Comparison of ENCODE assay signal across 1 fruit fly cellular context in the genomic region with DNA sequence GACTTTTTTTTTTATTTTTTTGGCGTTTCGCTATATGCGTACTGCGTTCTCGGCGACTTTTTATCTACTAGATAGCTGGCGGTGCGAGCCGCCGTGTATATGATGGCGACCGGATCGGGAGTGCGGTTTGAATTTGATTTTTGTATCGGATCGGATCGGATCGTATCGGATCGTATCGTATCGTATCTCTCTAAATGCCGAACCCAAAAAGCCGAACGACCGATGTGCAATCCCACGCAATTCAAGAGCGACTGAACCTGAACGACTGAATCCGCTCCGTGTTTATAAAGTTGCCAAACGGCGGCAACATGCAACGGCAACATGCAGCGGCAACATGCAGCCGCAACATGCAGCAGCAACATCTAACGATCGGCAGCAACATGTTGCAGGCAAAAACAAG.
A peak's percentile ranks its signal among the peaks of the same experiment; 100 is the strongest.
TF ChIP-seq lines count a peak whose summit lies in the region.

No protein-coding gene starts in this region.

TF ChIP-seq in whole organism, embryonic, 481 proteins besides CTCF, POLR2A, EP300 and RAD21 (continued from another document and continues in another):
- no peak for TF ChIP-seq CG3838 (GFP tag; optimal IDR thresholded peaks at IDR 0.05; lab: Kevin White, UChicago)
- peak; percentile 7; the same call in 1 of the 3 replicates for TF ChIP-seq CG16813 (GFP tag; IDR thresholded peaks at IDR 0.05; lab: Robert Waterston, UW; ENCODE audit: partially characterized antibody)
- no peak for TF ChIP-seq CG2889 (GFP tag; IDR thresholded peaks at IDR 0.05; lab: Robert Waterston, UW)
- no peak for TF ChIP-seq Dll (GFP tag; IDR thresholded peaks at IDR 0.05; lab: Robert Waterston, UW; ENCODE audit: partially characterized antibody)
- TF ChIP-seq CG10543 (GFP tag; optimal IDR thresholded peaks at IDR 0.05; lab: Kevin White, UChicago), result peak; percentile 73
- TF ChIP-seq CG10366 (GFP tag; IDR thresholded peaks at IDR 0.05; lab: Robert Waterston, UW), result no peak
- no peak for TF ChIP-seq CG14050 (GFP tag; IDR thresholded peaks at IDR 0.05; lab: Robert Waterston, UW)
- no peak for TF ChIP-seq CoRest (tag; optimal IDR thresholded peaks at IDR 0.05; lab: Kevin White, UChicago)
- TF ChIP-seq CG4404 (GFP tag; IDR thresholded peaks at IDR 0.05; lab: Robert Waterston, UW), result no peak
- no peak for TF ChIP-seq stc (GFP tag; IDR thresholded peaks at IDR 0.05; lab: Robert Waterston, UW)
- TF ChIP-seq CG11085 (GFP tag; IDR thresholded peaks at IDR 0.05; lab: Robert Waterston, UW), result no peak
- TF ChIP-seq insv (GFP tag; optimal IDR thresholded peaks at IDR 0.05; lab: Kevin White, UChicago), result no peak
- TF ChIP-seq CG3281 (GFP tag; optimal IDR thresholded peaks at IDR 0.05; lab: Kevin White, UChicago), result no peak
- no peak for TF ChIP-seq trh (GFP tag; optimal IDR thresholded peaks at IDR 0.05; lab: Kevin White, UChicago)
- TF ChIP-seq dati (GFP tag; IDR thresholded peaks at IDR 0.05; lab: Robert Waterston, UW), result no peak
- TF ChIP-seq pho (GFP tag; optimal IDR thresholded peaks at IDR 0.05; lab: Kevin White, UChicago), result no peak
- TF ChIP-seq CG6654 (GFP tag; optimal IDR thresholded peaks at IDR 0.05; lab: Kevin White, UChicago), result no peak
- no peak for TF ChIP-seq sisA (GFP tag; IDR thresholded peaks at IDR 0.05; lab: Robert Waterston, UW)
- TF ChIP-seq Lpt (GFP tag; optimal IDR thresholded peaks at IDR 0.05; lab: Kevin White, UChicago), result no peak
- no peak for TF ChIP-seq zf30C (GFP tag; optimal IDR thresholded peaks at IDR 0.05; lab: Kevin White, UChicago)
- TF ChIP-seq NC2β (GFP tag; optimal IDR thresholded peaks at IDR 0.05; lab: Kevin White, UChicago), result no peak
- no peak for TF ChIP-seq CG3726 (GFP tag; IDR thresholded peaks at IDR 0.05; lab: Robert Waterston, UW)
- TF ChIP-seq Tbp (GFP tag; optimal IDR thresholded peaks at IDR 0.05; lab: Kevin White, UChicago), result no peak
- TF ChIP-seq CG14710 (tag; optimal IDR thresholded peaks at IDR 0.05; lab: Kevin White, UChicago), result no peak
- TF ChIP-seq Dbx (GFP tag; IDR thresholded peaks at IDR 0.05; lab: Robert Waterston, UW), result no peak
- TF ChIP-seq Xrp1 (GFP tag; IDR thresholded peaks at IDR 0.05; lab: Robert Waterston, UW), result 0 out of 2 replicates have a peak, but pooled peaks have one; percentile 8
- TF ChIP-seq CG4282 (GFP tag; optimal IDR thresholded peaks at IDR 0.05; lab: Kevin White, UChicago), result no peak
- no peak for TF ChIP-seq Dad (GFP tag; optimal IDR thresholded peaks at IDR 0.05; lab: Kevin White, UChicago)
- TF ChIP-seq pum (GFP tag; optimal IDR thresholded peaks at IDR 0.05; lab: Kevin White, UChicago), result no peak
- no peak for TF ChIP-seq CkIIα-i1 (GFP tag; IDR thresholded peaks at IDR 0.05; lab: Robert Waterston, UW)
- TF ChIP-seq CG2202 (tag; optimal IDR thresholded peaks at IDR 0.05; lab: Kevin White, UChicago), result no peak
- TF ChIP-seq bbx (GFP tag; IDR thresholded peaks at IDR 0.05; lab: Robert Waterston, UW; ENCODE audit: partially characterized antibody), result peak; percentile 51; the same call in 1 of the 2 replicates
- TF ChIP-seq Chrac-16 (GFP tag; optimal IDR thresholded peaks at IDR 0.05; lab: Kevin White, UChicago), result no peak
- no peak for TF ChIP-seq CG7786 (GFP tag; optimal IDR thresholded peaks at IDR 0.05; lab: Kevin White, UChicago)
- TF ChIP-seq CG13424 (tag; optimal IDR thresholded peaks at IDR 0.05; lab: Kevin White, UChicago), result peak; percentile 22
- TF ChIP-seq yki (optimal IDR thresholded peaks at IDR 0.05; lab: Kevin White, UChicago), result no peak
- no peak for TF ChIP-seq gcm (GFP tag; optimal IDR thresholded peaks at IDR 0.05; lab: Kevin White, UChicago)
- no peak for TF ChIP-seq HmgZ (tag; optimal IDR thresholded peaks at IDR 0.05; lab: Kevin White, UChicago)
- no peak for TF ChIP-seq CG4617 (GFP tag; optimal IDR thresholded peaks at IDR 0.05; lab: Kevin White, UChicago; ENCODE audit: borderline replicate concordance)
- TF ChIP-seq row (GFP tag; IDR thresholded peaks at IDR 0.05; lab: Robert Waterston, UW), result peak; percentile 14; the same call in 1 of the 3 replicates
- peak; percentile 20; the same call in 1 of the 2 replicates for TF ChIP-seq Rfx (GFP tag; IDR thresholded peaks at IDR 0.05; lab: Robert Waterston, UW)
- TF ChIP-seq CG8944 (GFP tag; optimal IDR thresholded peaks at IDR 0.05; lab: Kevin White, UChicago), result no peak
- no peak for TF ChIP-seq BEAF-32 (GFP tag; optimal IDR thresholded peaks at IDR 0.05; lab: Kevin White, UChicago)
- no peak for TF ChIP-seq H2.0 (GFP tag; IDR thresholded peaks at IDR 0.05; lab: Robert Waterston, UW)
- TF ChIP-seq fu2 (GFP tag; optimal IDR thresholded peaks at IDR 0.05; lab: Kevin White, UChicago), result no peak
- peak; percentile 84; the same call in 2 of the 3 replicates for TF ChIP-seq CG2199 (GFP tag; IDR thresholded peaks at IDR 0.05; lab: Robert Waterston, UW)
- TF ChIP-seq HmgD (GFP tag; optimal IDR thresholded peaks at IDR 0.05; lab: Kevin White, UChicago), result no peak
- no peak for TF ChIP-seq CG4820 (GFP tag; optimal IDR thresholded peaks at IDR 0.05; lab: Kevin White, UChicago)
- no peak for TF ChIP-seq hb (GFP tag; IDR thresholded peaks at IDR 0.05; lab: Robert Waterston, UW; ENCODE audit: partially characterized antibody)
- TF ChIP-seq Myb (GFP tag; optimal IDR thresholded peaks at IDR 0.05; lab: Kevin White, UChicago), result no peak
- no peak for TF ChIP-seq tup (GFP tag; optimal IDR thresholded peaks at IDR 0.05; lab: Kevin White, UChicago)
- no peak for TF ChIP-seq CG10462 (GFP tag; optimal IDR thresholded peaks at IDR 0.05; lab: Kevin White, UChicago)
- no peak for TF ChIP-seq CG8478 (optimal IDR thresholded peaks at IDR 0.05; lab: Kevin White, UChicago)
- TF ChIP-seq Ets65A (GFP tag; lab: Kevin White, UChicago), result no peak
- TF ChIP-seq CG6689 (GFP tag; IDR thresholded peaks at IDR 0.05; lab: Robert Waterston, UW), result no peak
- no peak for TF ChIP-seq CG4360 (GFP tag; IDR thresholded peaks at IDR 0.05; lab: Robert Waterston, UW)
- no peak for TF ChIP-seq CG33213 (GFP tag; optimal IDR thresholded peaks at IDR 0.05; lab: Kevin White, UChicago)
- TF ChIP-seq HLHmδ (GFP tag; optimal IDR thresholded peaks at IDR 0.05; lab: Kevin White, UChicago), result no peak
- TF ChIP-seq CG9609 (GFP tag; optimal IDR thresholded peaks at IDR 0.05; lab: Kevin White, UChicago), result no peak
- TF ChIP-seq Dip3 (GFP tag; optimal IDR thresholded peaks at IDR 0.05; lab: Kevin White, UChicago), result no peak
- TF ChIP-seq Ets97D (GFP tag; optimal IDR thresholded peaks at IDR 0.05; lab: Kevin White, UChicago), result no peak
- TF ChIP-seq CG11504 (tag; optimal IDR thresholded peaks at IDR 0.05; lab: Kevin White, UChicago), result peak; percentile 100
- no peak for TF ChIP-seq CG32767 (GFP tag; IDR thresholded peaks at IDR 0.05; lab: Robert Waterston, UW)
- TF ChIP-seq cg (GFP tag; optimal IDR thresholded peaks at IDR 0.05; lab: Kevin White, UChicago), result no peak
- no peak for TF ChIP-seq CG4730 (GFP tag; IDR thresholded peaks at IDR 0.05; lab: Robert Waterston, UW)
- no peak for TF ChIP-seq D19B (GFP tag; optimal IDR thresholded peaks at IDR 0.05; lab: Kevin White, UChicago)
- TF ChIP-seq Pdp1 (GFP tag; optimal IDR thresholded peaks at IDR 0.05; lab: Kevin White, UChicago), result no peak
- no peak for TF ChIP-seq Asciz (GFP tag; optimal IDR thresholded peaks at IDR 0.05; lab: Kevin White, UChicago)
- no peak for TF ChIP-seq NFAT (GFP tag; IDR thresholded peaks at IDR 0.05; lab: Robert Waterston, UW)
- no peak for TF ChIP-seq Vsx1 (GFP tag; optimal IDR thresholded peaks at IDR 0.05; lab: Kevin White, UChicago)
- TF ChIP-seq wek (GFP tag; optimal IDR thresholded peaks at IDR 0.05; lab: Kevin White, UChicago), result no peak
- TF ChIP-seq CG9215 (GFP tag; IDR thresholded peaks at IDR 0.05; lab: Robert Waterston, UW), result no peak
- no peak for TF ChIP-seq HLH54F (GFP tag; optimal IDR thresholded peaks at IDR 0.05; lab: Kevin White, UChicago)
- TF ChIP-seq nau (GFP tag; optimal IDR thresholded peaks at IDR 0.05; lab: Kevin White, UChicago), result no peak
- TF ChIP-seq eyg (GFP tag; optimal IDR thresholded peaks at IDR 0.05; lab: Kevin White, UChicago), result no peak
- TF ChIP-seq Ssrp (tag; optimal IDR thresholded peaks at IDR 0.05; lab: Kevin White, UChicago), result no peak
- TF ChIP-seq CG5245 (GFP tag; optimal IDR thresholded peaks at IDR 0.05; lab: Kevin White, UChicago), result no peak
- peak; percentile 39 for TF ChIP-seq CG18764 (GFP tag; optimal IDR thresholded peaks at IDR 0.05; lab: Kevin White, UChicago)
- TF ChIP-seq Scr (GFP tag; IDR thresholded peaks at IDR 0.05; lab: Robert Waterston, UW; ENCODE audit: partially characterized antibody), result peak; percentile 37; the same call in 1 of the 2 replicates
- TF ChIP-seq chm (GFP tag; IDR thresholded peaks at IDR 0.05; lab: Robert Waterston, UW), result 0 out of 2 replicates have a peak, but pooled peaks have one; percentile 61
- TF ChIP-seq trem (tag; optimal IDR thresholded peaks at IDR 0.05; lab: Kevin White, UChicago), result no peak
- no peak for TF ChIP-seq sim (GFP tag; IDR thresholded peaks at IDR 0.05; lab: Robert Waterston, UW)
- TF ChIP-seq sob (GFP tag; IDR thresholded peaks at IDR 0.05; lab: Robert Waterston, UW), result peak; percentile 49; the same call in 1 of the 2 replicates
- TF ChIP-seq CG14965 (GFP tag; optimal IDR thresholded peaks at IDR 0.05; lab: Kevin White, UChicago; ENCODE audit: borderline replicate concordance), result no peak
- TF ChIP-seq lola (GFP tag; optimal IDR thresholded peaks at IDR 0.05; lab: Kevin White, UChicago), result no peak
- no peak for TF ChIP-seq nmo (GFP tag; optimal IDR thresholded peaks at IDR 0.05; lab: Kevin White, UChicago)
- no peak for TF ChIP-seq sima (GFP tag; optimal IDR thresholded peaks at IDR 0.05; lab: Kevin White, UChicago)
- TF ChIP-seq danr (GFP tag; IDR thresholded peaks at IDR 0.05; lab: Robert Waterston, UW), result no peak
- no peak for TF ChIP-seq lmd (GFP tag; IDR thresholded peaks at IDR 0.05; lab: Robert Waterston, UW)
- no peak for TF ChIP-seq CG15011 (GFP tag; optimal IDR thresholded peaks at IDR 0.05; lab: Kevin White, UChicago)
- no peak for TF ChIP-seq vfl (GFP tag; optimal IDR thresholded peaks at IDR 0.05; lab: Kevin White, UChicago)
- TF ChIP-seq h (optimal IDR thresholded peaks at IDR 0.05; lab: Kevin White, UChicago), result no peak
- no peak for TF ChIP-seq PHDP (tag; optimal IDR thresholded peaks at IDR 0.05; lab: Kevin White, UChicago)
- no peak for TF ChIP-seq CG1603 (tag; optimal IDR thresholded peaks at IDR 0.05; lab: Kevin White, UChicago)
- TF ChIP-seq CG1602 (GFP tag; optimal IDR thresholded peaks at IDR 0.05; lab: Kevin White, UChicago), result no peak
- TF ChIP-seq CG4707 (GFP tag; optimal IDR thresholded peaks at IDR 0.05; lab: Kevin White, UChicago), result no peak
- no peak for TF ChIP-seq NC2α (GFP tag; optimal IDR thresholded peaks at IDR 0.05; lab: Kevin White, UChicago)
- no peak for TF ChIP-seq CG31365 (tag; optimal IDR thresholded peaks at IDR 0.05; lab: Kevin White, UChicago)
- TF ChIP-seq CG4424 (GFP tag; optimal IDR thresholded peaks at IDR 0.05; lab: Kevin White, UChicago), result no peak
- TF ChIP-seq Dfd (GFP tag; optimal IDR thresholded peaks at IDR 0.05; lab: Kevin White, UChicago), result no peak
- TF ChIP-seq CG17829 (tag; optimal IDR thresholded peaks at IDR 0.05; lab: Kevin White, UChicago), result peak; percentile 7
- TF ChIP-seq Hey (tag; optimal IDR thresholded peaks at IDR 0.05; lab: Kevin White, UChicago), result no peak
- TF ChIP-seq ken (GFP tag; IDR thresholded peaks at IDR 0.05; lab: Robert Waterston, UW), result no peak
- 0 out of 2 replicates have a peak, but pooled peaks have one; percentile 10 for TF ChIP-seq sens-2 (GFP tag; IDR thresholded peaks at IDR 0.05; lab: Robert Waterston, UW)
- 0 out of 2 replicates have a peak, but pooled peaks have one; percentile 27 for TF ChIP-seq ato (GFP tag; IDR thresholded peaks at IDR 0.05; lab: Robert Waterston, UW; ENCODE audit: partially characterized antibody)
- peak; percentile 38; the same call in 1 of the 3 replicates for TF ChIP-seq CG7963 (GFP tag; IDR thresholded peaks at IDR 0.05; lab: Robert Waterston, UW; ENCODE audit: partially characterized antibody)
- TF ChIP-seq CG6272 (GFP tag; IDR thresholded peaks at IDR 0.05; lab: Robert Waterston, UW), result no peak
- no peak for TF ChIP-seq en (GFP tag; optimal IDR thresholded peaks at IDR 0.05; lab: Kevin White, UChicago)
- TF ChIP-seq Taf1 (GFP tag; IDR thresholded peaks at IDR 0.05; lab: Robert Waterston, UW), result no peak
- no peak for TF ChIP-seq CG7357 (GFP tag; IDR thresholded peaks at IDR 0.05; lab: Robert Waterston, UW)
- TF ChIP-seq jigr1 (GFP tag; IDR thresholded peaks at IDR 0.05; lab: Robert Waterston, UW), result no peak
- TF ChIP-seq CG6813 (GFP tag; optimal IDR thresholded peaks at IDR 0.05; lab: Kevin White, UChicago), result no peak
- no peak for TF ChIP-seq CG31388 (GFP tag; optimal IDR thresholded peaks at IDR 0.05; lab: Kevin White, UChicago)
- no peak for TF ChIP-seq emc (GFP tag; optimal IDR thresholded peaks at IDR 0.05; lab: Kevin White, UChicago)
- no peak for TF ChIP-seq ems (GFP tag; optimal IDR thresholded peaks at IDR 0.05; lab: Kevin White, UChicago)
- TF ChIP-seq CG7987 (GFP tag; optimal IDR thresholded peaks at IDR 0.05; lab: Kevin White, UChicago), result no peak
- TF ChIP-seq CG7556 (GFP tag; optimal IDR thresholded peaks at IDR 0.05; lab: Kevin White, UChicago), result no peak
- TF ChIP-seq CG10959 (GFP tag; IDR thresholded peaks at IDR 0.05; lab: Robert Waterston, UW), result peak; percentile 14; the same call in 1 of the 2 replicates
- TF ChIP-seq Kr (GFP tag; optimal IDR thresholded peaks at IDR 0.05; lab: Kevin White, UChicago), result no peak
- TF ChIP-seq p53 (GFP tag; optimal IDR thresholded peaks at IDR 0.05; lab: Kevin White, UChicago), result no peak
- TF ChIP-seq Doc3 (GFP tag; IDR thresholded peaks at IDR 0.05; lab: Robert Waterston, UW; ENCODE audit: partially characterized antibody), result no peak
- TF ChIP-seq tx (GFP tag; optimal IDR thresholded peaks at IDR 0.05; lab: Kevin White, UChicago), result no peak
- no peak for TF ChIP-seq CG13123 (GFP tag; optimal IDR thresholded peaks at IDR 0.05; lab: Kevin White, UChicago)
- TF ChIP-seq CG32532 (GFP tag; IDR thresholded peaks at IDR 0.05; lab: Robert Waterston, UW), result peak; percentile 23; the same call in 1 of the 2 replicates
- TF ChIP-seq CG11695 (GFP tag; IDR thresholded peaks at IDR 0.05; lab: Robert Waterston, UW), result no peak
- TF ChIP-seq CG8388 (GFP tag; optimal IDR thresholded peaks at IDR 0.05; lab: Kevin White, UChicago), result no peak
- no peak for TF ChIP-seq CG1832 (GFP tag; optimal IDR thresholded peaks at IDR 0.05; lab: Kevin White, UChicago)
- TF ChIP-seq Hr78 (GFP tag; optimal IDR thresholded peaks at IDR 0.05; lab: Kevin White, UChicago), result no peak
- TF ChIP-seq MTF-1 (GFP tag; optimal IDR thresholded peaks at IDR 0.05; lab: Kevin White, UChicago; ENCODE audit: borderline replicate concordance), result no peak
- TF ChIP-seq ap (GFP tag; IDR thresholded peaks at IDR 0.05; lab: Robert Waterston, UW), result no peak
- no peak for TF ChIP-seq Fer2 (tag; optimal IDR thresholded peaks at IDR 0.05; lab: Kevin White, UChicago)
